Fruit fly (Drosophila melanogaster) whole organism, pupa: ENCODE results near the gene Ack.

Source experiments
- CG12605 ChIP-seq: fragments of 200-800 bp; sonication (Bioruptor generic); IDR thresholded peaks from 2 replicates; pipeline ENCODE4 v1.3.6; 2022; ENCODE audit warnings: missing biosample characterization, missing genetic modification characterization
- CG13204 ChIP-seq: fragments of 200-800 bp; sonication (Bioruptor generic); optimal IDR thresholded peaks from 2 replicates; lab custom pipeline; 2018; ENCODE audit warnings: missing biosample characterization, mild to moderate bottlenecking, missing genetic modification characterization, moderate library complexity
- CG15710 ChIP-seq: fragments of 200-800 bp; sonication (Bioruptor generic); optimal IDR thresholded peaks from 2 replicates; lab custom pipeline; 2018; ENCODE audit warnings: missing biosample characterization, mild to moderate bottlenecking, missing genetic modification characterization, moderate library complexity
- CG32121 ChIP-seq: fragments of 200-800 bp; sonication (Bioruptor generic); IDR thresholded peaks from 2 replicates; pipeline ENCODE4 v1.3.6; 2022; ENCODE audit warnings: missing biosample characterization, missing genetic modification characterization
- CG34367 ChIP-seq: fragments of 200-800 bp; sonication (Bioruptor generic); optimal IDR thresholded peaks from 2 replicates; lab custom pipeline; 2018; ENCODE audit warnings: missing biosample characterization, mild to moderate bottlenecking, missing genetic modification characterization
- D1 ChIP-seq: fragments of 200-800 bp; sonication (Bioruptor generic); optimal IDR thresholded peaks from 2 replicates; lab custom pipeline; 2018; ENCODE audit warnings: missing biosample characterization, mild to moderate bottlenecking, missing genetic modification characterization, moderate library complexity
- EcR ChIP-seq: fragments of 200-800 bp; sonication (Bioruptor generic); optimal IDR thresholded peaks from 3 replicates; lab custom pipeline; 2019; ENCODE audit warnings: missing biosample characterization, missing genetic modification characterization, mild to moderate bottlenecking, moderate library complexity, missing genetic modification reagents
- Snoo ChIP-seq: fragments of 200-800 bp; sonication (Bioruptor generic); optimal IDR thresholded peaks from 3 replicates; lab custom pipeline; 2017; ENCODE audit warnings: missing biosample characterization, mild to moderate bottlenecking, missing genetic modification characterization, inconsistent platforms
- fd96Ca ChIP-seq: fragments of 200-800 bp; sonication (Bioruptor generic); IDR thresholded peaks from 3 replicates; pipeline ENCODE4 v1.3.6; 2022; ENCODE audit warnings: missing biosample characterization, missing genetic modification characterization
- gl ChIP-seq: fragments of 200-800 bp; sonication (Bioruptor generic); optimal IDR thresholded peaks from 2 replicates; lab custom pipeline; 2018; ENCODE audit warnings: missing biosample characterization, mild to moderate bottlenecking, missing genetic modification characterization

dm6 chr3L:4121589-4121988, 13.6 kb downstream of the Ack start:
- no peak for TF ChIP-seq CG34367
- no peak for TF ChIP-seq EcR (GFP tag; lab: Kevin White, UChicago)
- no peak for TF ChIP-seq CG12605 (GFP tag; lab: Robert Waterston, UW)
- no peak for TF ChIP-seq gl (tag; lab: Kevin White, UChicago)
- no peak for TF ChIP-seq D1
- no peak for TF ChIP-seq CG13204 (GFP tag; lab: Kevin White, UChicago)
- no peak for TF ChIP-seq fd96Ca
- no peak for TF ChIP-seq CG15710 (tag; lab: Kevin White, UChicago)
- TF ChIP-seq CG32121, result no peak
- no peak for TF ChIP-seq Snoo
